Fruit fly (Drosophila melanogaster): ENCODE measurements around the gene Srlp.

The Srlp gene

dm6 chr3R:12426310-12426653, 7.6 kb upstream of the Srlp start, which contains the start of gene NANS (continued):
- 0 out of 2 replicates have a peak, but pooled peaks have one; percentile 4 for TF ChIP-seq inv (GFP tag; IDR thresholded peaks at IDR 0.05; ENCODE audit: partially characterized antibody)
- TF ChIP-seq nerfin-2 (GFP tag; IDR thresholded peaks at IDR 0.05; ENCODE audit: partially characterized antibody): peak; percentile 38; the same call in 1 of the 2 replicates
- peak; percentile 20 for TF ChIP-seq CG17361 (GFP tag; IDR thresholded peaks at IDR 0.05)
- peak; percentile 34 for TF ChIP-seq CG15514 (GFP tag; optimal IDR thresholded peaks at IDR 0.05)
- TF ChIP-seq dysf (GFP tag; IDR thresholded peaks at IDR 0.05): no peak
- peak; percentile 57 for TF ChIP-seq E2f2 (GFP tag; IDR thresholded peaks at IDR 0.05)
- TF ChIP-seq stwl (tag; optimal IDR thresholded peaks at IDR 0.05): peak; percentile 6
- no peak for TF ChIP-seq D19B (GFP tag; optimal IDR thresholded peaks at IDR 0.05)
- no peak for TF ChIP-seq lola (GFP tag; optimal IDR thresholded peaks at IDR 0.05)
- peak; percentile 65 for TF ChIP-seq CG34224 (GFP tag; IDR thresholded peaks at IDR 0.05; ENCODE audit: partially characterized antibody)
- no peak for TF ChIP-seq CG42726 (GFP tag; IDR thresholded peaks at IDR 0.05; ENCODE audit: partially characterized antibody)
- TF ChIP-seq CG13296 (GFP tag; optimal IDR thresholded peaks at IDR 0.05): peak; percentile 5
- TF ChIP-seq Lim3 (GFP tag; IDR thresholded peaks at IDR 0.05): no peak
- TF ChIP-seq CG14710 (tag; optimal IDR thresholded peaks at IDR 0.05): peak; percentile 5
- TF ChIP-seq zfh1 (GFP tag; IDR thresholded peaks at IDR 0.05): no peak
- TF ChIP-seq br (optimal IDR thresholded peaks at IDR 0.05): no peak
- 0 out of 3 replicates have a peak, but pooled peaks have one; percentile 5 for TF ChIP-seq mld (GFP tag; IDR thresholded peaks at IDR 0.05; ENCODE audit: partially characterized antibody)

- TF ChIP-seq Opbp (GFP tag; IDR thresholded peaks at IDR 0.05; ENCODE audit: partially characterized antibody): 0 out of 3 replicates have a peak, but pooled peaks have one; percentile 12
- TF ChIP-seq Sry-β (GFP tag; optimal IDR thresholded peaks at IDR 0.05): peak; percentile 14
- TF ChIP-seq CG11456 (GFP tag; IDR thresholded peaks at IDR 0.05): no peak
- TF ChIP-seq cwo (GFP tag; optimal IDR thresholded peaks at IDR 0.05): no peak
- TF ChIP-seq az2 (GFP tag; optimal IDR thresholded peaks at IDR 0.05): no peak
- no peak for TF ChIP-seq peb (GFP tag; IDR thresholded peaks at IDR 0.05)
- no peak for TF ChIP-seq CG12071 (GFP tag; optimal IDR thresholded peaks at IDR 0.05)
- TF ChIP-seq ken (GFP tag; IDR thresholded peaks at IDR 0.05): no peak
- peak; percentile 31; the same call in 1 of the 3 replicates for TF ChIP-seq CG34422 (GFP tag; IDR thresholded peaks at IDR 0.05)
- TF ChIP-seq abd-A (tag; optimal IDR thresholded peaks at IDR 0.05): no peak
- no peak for TF ChIP-seq CG32772 (GFP tag; IDR thresholded peaks at IDR 0.05)
- no peak for TF ChIP-seq bowl (GFP tag; IDR thresholded peaks at IDR 0.05)
- no peak for TF ChIP-seq Gsc (GFP tag; IDR thresholded peaks at IDR 0.05)
- TF ChIP-seq MESR4 (GFP tag; optimal IDR thresholded peaks at IDR 0.05): peak; percentile 47
- TF ChIP-seq CG8478 (optimal IDR thresholded peaks at IDR 0.05): no peak
- TF ChIP-seq D19B (GFP tag; optimal IDR thresholded peaks at IDR 0.05): no peak
- TF ChIP-seq CG4328 (GFP tag; optimal IDR thresholded peaks at IDR 0.05): no peak
- TF ChIP-seq CG4730 (GFP tag; IDR thresholded peaks at IDR 0.05): no peak
- no peak for TF ChIP-seq CG2199 (GFP tag; IDR thresholded peaks at IDR 0.05)
- no peak for TF ChIP-seq CG31224 (GFP tag; IDR thresholded peaks at IDR 0.05)
- peak; percentile 69 for TF ChIP-seq CG9797 (GFP tag; optimal IDR thresholded peaks at IDR 0.05)
- TF ChIP-seq CG11723 (GFP tag; optimal IDR thresholded peaks at IDR 0.05): no peak
- peak; percentile 23 for TF ChIP-seq YL-1 (GFP tag; optimal IDR thresholded peaks at IDR 0.05)
- TF ChIP-seq CG15011 (GFP tag; optimal IDR thresholded peaks at IDR 0.05): no peak
- TF ChIP-seq nmo (GFP tag; optimal IDR thresholded peaks at IDR 0.05): peak; percentile 20
- no peak for TF ChIP-seq CG32767 (GFP tag; IDR thresholded peaks at IDR 0.05)
- no peak for TF ChIP-seq ac (GFP tag; optimal IDR thresholded peaks at IDR 0.05)
- TF ChIP-seq CG1792 (GFP tag; optimal IDR thresholded peaks at IDR 0.05): no peak
- TF ChIP-seq sna (GFP tag; IDR thresholded peaks at IDR 0.05; ENCODE audit: partially characterized antibody): no peak
- TF ChIP-seq HmgD (GFP tag; optimal IDR thresholded peaks at IDR 0.05): no peak
- TF ChIP-seq CG7271 (tag; optimal IDR thresholded peaks at IDR 0.05): no peak
- TF ChIP-seq CG7839 (tag; optimal IDR thresholded peaks at IDR 0.05): no peak
- no peak for TF ChIP-seq CG15601 (tag; optimal IDR thresholded peaks at IDR 0.05)
- no peak for TF ChIP-seq CG1832 (GFP tag; optimal IDR thresholded peaks at IDR 0.05)
These were observed 4.7 kb upstream of the Srlp start, which contains the start of the genes CG5641 and CG5245 for dm6 chr3R:12429120-12429610. Gene CG5641 (minus strand): TSS chr3R:12429282. Gene CG5245 (plus strand): TSS chr3R:12429560.
